Fruit fly (Drosophila melanogaster): ENCODE data around the gene CG8043.
A peak's percentile ranks its signal among the peaks of the same experiment; 100 is the strongest.

Gene CG8043

DNA sequence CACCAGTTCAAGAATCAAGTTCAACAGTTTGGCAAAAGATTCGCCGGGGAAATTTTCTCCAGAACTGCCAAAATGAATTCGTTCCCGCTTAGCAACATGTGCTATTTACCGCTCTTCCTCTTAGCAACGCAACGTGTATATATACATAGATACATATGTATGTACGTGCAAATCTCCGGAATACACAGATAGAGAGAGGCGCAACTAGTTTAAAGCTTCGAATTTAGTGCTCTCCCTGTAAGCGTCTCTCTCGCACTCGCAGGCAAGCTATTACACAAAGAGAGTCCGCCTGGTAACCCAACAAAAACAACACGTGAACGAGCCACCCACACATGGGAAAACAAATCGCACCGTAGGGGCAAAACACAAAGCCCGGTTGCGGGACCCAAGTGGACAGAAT, 18.0 kb upstream of the CG8043 start (continued):
- TF ChIP-seq Tbp (GFP tag; optimal IDR thresholded peaks at IDR 0.05) (no peak), chm (GFP tag; IDR thresholded peaks at IDR 0.05) (no peak), ato (GFP tag; IDR thresholded peaks at IDR 0.05; ENCODE audit: partially characterized antibody) (no peak), onecut (GFP tag; IDR thresholded peaks at IDR 0.05) (no peak), Oaz (GFP tag; IDR thresholded peaks at IDR 0.05) (no peak), CG32767 (GFP tag; IDR thresholded peaks at IDR 0.05) (0 out of 2 replicates have a peak, but pooled peaks have one; percentile 11), CG8290 (GFP tag; optimal IDR thresholded peaks at IDR 0.05) (no peak), CG8290 (tag; optimal IDR thresholded peaks at IDR 0.05) (no peak), E2f1 (GFP tag; IDR thresholded peaks at IDR 0.05) (no peak), CG16779 (GFP tag; IDR thresholded peaks at IDR 0.05) (no peak), Vsx1 (GFP tag; optimal IDR thresholded peaks at IDR 0.05) (no peak), Bteb2 (GFP tag; optimal IDR thresholded peaks at IDR 0.05) (no peak), Ravus (GFP tag; IDR thresholded peaks at IDR 0.05) (no peak), scrt (GFP tag; optimal IDR thresholded peaks at IDR 0.05) (peak; percentile 91), shn (GFP tag; optimal IDR thresholded peaks at IDR 0.05) (no peak), HLHmδ (GFP tag; optimal IDR thresholded peaks at IDR 0.05) (no peak), CG42726 (GFP tag; IDR thresholded peaks at IDR 0.05; ENCODE audit: partially characterized antibody) (no peak), CG31441 (GFP tag; IDR thresholded peaks at IDR 0.05) (no peak), CG4854 (GFP tag; optimal IDR thresholded peaks at IDR 0.05) (no peak), CG10147 (GFP tag; optimal IDR thresholded peaks at IDR 0.05) (no peak), corto (GFP tag; optimal IDR thresholded peaks at IDR 0.05) (no peak), ATbp (GFP tag; optimal IDR thresholded peaks at IDR 0.05) (no peak), CG11560 (tag; IDR thresholded peaks at IDR 0.05) (no peak), sr (GFP tag; IDR thresholded peaks at IDR 0.05) (0 out of 3 replicates have a peak, but pooled peaks have one; percentile 33), CG12942 (GFP tag; optimal IDR thresholded peaks at IDR 0.05) (no peak), sug (tag; optimal IDR thresholded peaks at IDR 0.05) (peak; percentile 25), CG2199 (GFP tag; IDR thresholded peaks at IDR 0.05) (no peak), CG12391 (tag; optimal IDR thresholded peaks at IDR 0.05) (no peak), fd102C (GFP tag; optimal IDR thresholded peaks at IDR 0.05) (no peak)

DNA sequence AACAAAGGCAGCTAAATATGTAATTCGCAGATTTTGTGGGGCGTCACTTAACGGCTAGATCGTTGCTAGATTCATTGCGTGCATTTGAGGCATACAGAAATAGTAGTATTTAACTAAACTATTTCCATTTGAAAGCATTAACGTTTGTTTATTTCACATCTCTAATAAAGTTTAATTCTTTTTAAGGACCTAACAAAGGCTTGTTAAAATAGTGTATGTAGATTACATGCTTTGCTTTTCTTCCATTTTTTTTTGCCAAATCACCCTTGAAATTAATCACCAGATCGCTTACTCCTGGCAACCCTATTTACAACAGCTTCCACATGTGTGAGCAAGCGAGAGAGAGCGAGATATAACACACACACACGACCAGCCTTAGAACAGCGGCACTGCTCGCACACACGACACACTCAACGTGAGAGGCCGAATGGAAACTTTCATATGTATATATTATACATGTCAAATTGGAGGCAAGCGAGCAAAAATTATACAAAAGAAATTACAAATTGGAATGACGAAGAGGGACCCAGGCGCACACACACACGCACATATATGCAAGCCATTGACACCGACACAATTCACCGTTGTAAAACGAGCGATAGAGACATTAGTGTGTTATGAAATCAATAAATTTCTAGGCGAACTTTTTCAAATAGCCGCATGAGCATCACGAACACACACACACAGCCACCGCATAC, 17.4 kb upstream of the CG8043 start:
- TF ChIP-seq Scr (GFP tag; IDR thresholded peaks at IDR 0.05; ENCODE audit: partially characterized antibody) (peak; percentile 31; the same call in 1 of the 2 replicates), MESR4 (GFP tag; optimal IDR thresholded peaks at IDR 0.05) (peak; percentile 33), D19A (tag; optimal IDR thresholded peaks at IDR 0.05) (peak; percentile 66), Fer1 (GFP tag; optimal IDR thresholded peaks at IDR 0.05) (peak; percentile 58), CG10209 (GFP tag; optimal IDR thresholded peaks at IDR 0.05) (peak; percentile 53), Hmx (GFP tag; optimal IDR thresholded peaks at IDR 0.05) (no peak), gt (GFP tag; IDR thresholded peaks at IDR 0.05) (no peak), CG14014 (GFP tag; IDR thresholded peaks at IDR 0.05) (peak; percentile 65; the same call in 1 of the 2 replicates), CG8290 (GFP tag; optimal IDR thresholded peaks at IDR 0.05) (peak; percentile 37), CG8290 (tag; optimal IDR thresholded peaks at IDR 0.05) (peak in 1 of 2 experiments; percentile 86), CG4707 (GFP tag; optimal IDR thresholded peaks at IDR 0.05) (peak; percentile 37), HmgD (GFP tag; optimal IDR thresholded peaks at IDR 0.05) (peak; percentile 1), CG31441 (GFP tag; IDR thresholded peaks at IDR 0.05) (peak; percentile 58; the same call in 1 of the 2 replicates), sr (GFP tag; IDR thresholded peaks at IDR 0.05) (no peak), jing (GFP tag; optimal IDR thresholded peaks at IDR 0.05) (no peak), CG13287 (GFP tag; IDR thresholded peaks at IDR 0.05; ENCODE audit: partially characterized antibody) (no peak; the same call in 1 of the 2 replicates), CG14050 (GFP tag; IDR thresholded peaks at IDR 0.05) (no peak), CG9932 (GFP tag; IDR thresholded peaks at IDR 0.05) (peak; percentile 72), Hand (GFP tag; optimal IDR thresholded peaks at IDR 0.05) (peak; percentile 21), CG4424 (GFP tag; optimal IDR thresholded peaks at IDR 0.05) (peak; percentile 35), gro (GFP tag; optimal IDR thresholded peaks at IDR 0.05) (peak; percentile 35), grau (tag; optimal IDR thresholded peaks at IDR 0.05) (peak; percentile 46), ttk (GFP tag; IDR thresholded peaks at IDR 0.05) (peak; percentile 28; the same call in 1 of the 2 replicates), CG12942 (GFP tag; optimal IDR thresholded peaks at IDR 0.05) (peak; percentile 22), CG9437 (GFP tag; optimal IDR thresholded peaks at IDR 0.05) (peak; percentile 3), p53 (GFP tag; optimal IDR thresholded peaks at IDR 0.05) (no peak)
